Worm (Caenorhabditis elegans) whole organism, late embryonic: ENCODE data around the gene ttm-2.

Experiments used
- Y22D7AL.16 ChIP-seq: sonication (generic microtip); optimal IDR thresholded peaks from 2 replicates; lab custom pipeline; 2016; ENCODE audit warnings: missing genetic modification characterization, missing compliant biosample characterization
- ahr-1 ChIP-seq: sonication (generic microtip); optimal IDR thresholded peaks from 2 replicates; lab custom pipeline; 2016; ENCODE audit warnings: missing genetic modification characterization, missing compliant biosample characterization
- ama-1 ChIP-seq: fragments of 150-350 bp; optimal IDR thresholded peaks from 2 replicates; lab custom pipeline; 2014
- ceh-2 ChIP-seq: sonication (generic microtip); optimal IDR thresholded peaks from 2 replicates; lab custom pipeline; 2016; ENCODE audit warnings: missing genotype, missing genetic modification characterization, missing compliant biosample characterization
- ceh-6 ChIP-seq: fragments of 200-800 bp; sonication (Bioruptor generic); optimal IDR thresholded peaks from 2 replicates; lab custom pipeline; 2018; ENCODE audit warnings: mild to moderate bottlenecking, missing genetic modification characterization, missing compliant biosample characterization
- unc-86 ChIP-seq: sonication (generic microtip); optimal IDR thresholded peaks from 2 replicates; lab custom pipeline; 2016; ENCODE audit warnings: missing genetic modification characterization, missing compliant biosample characterization

DNA sequence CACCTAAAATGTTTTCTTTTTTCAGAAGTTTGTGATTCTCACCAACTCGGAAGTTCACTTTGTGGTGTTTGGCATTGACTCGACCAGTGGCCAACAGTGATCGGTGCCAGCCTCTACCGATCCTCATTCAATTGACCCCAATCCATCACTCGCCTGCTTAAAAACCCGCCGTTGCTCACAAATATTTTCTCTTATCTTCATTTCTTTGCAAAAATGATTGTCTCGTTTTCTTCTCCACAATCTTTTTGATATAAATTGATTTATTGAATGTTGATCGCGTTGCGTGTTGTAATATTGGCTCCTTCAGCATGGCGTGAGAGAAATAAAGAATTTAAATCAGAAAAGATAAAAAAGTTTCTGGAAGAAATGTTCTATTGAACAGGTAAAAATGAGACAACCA is 29.6 kb downstream of the ttm-2 start:
- no peak for TF ChIP-seq ahr-1 (tag; lab: Kevin White, UChicago)
- no peak for TF ChIP-seq unc-86 (tag; lab: Kevin White, UChicago)
- TF ChIP-seq ama-1: no peak
- no peak for TF ChIP-seq ceh-6 (GFP tag; lab: Kevin White, UChicago)
- no peak for TF ChIP-seq Y22D7AL.16 (tag; lab: Kevin White, UChicago)
- TF ChIP-seq ceh-2 (tag; lab: Kevin White, UChicago): no peak
